Fruit fly (Drosophila melanogaster): ENCODE measurements around the gene CG14546.

CG14546 gene

DNA sequence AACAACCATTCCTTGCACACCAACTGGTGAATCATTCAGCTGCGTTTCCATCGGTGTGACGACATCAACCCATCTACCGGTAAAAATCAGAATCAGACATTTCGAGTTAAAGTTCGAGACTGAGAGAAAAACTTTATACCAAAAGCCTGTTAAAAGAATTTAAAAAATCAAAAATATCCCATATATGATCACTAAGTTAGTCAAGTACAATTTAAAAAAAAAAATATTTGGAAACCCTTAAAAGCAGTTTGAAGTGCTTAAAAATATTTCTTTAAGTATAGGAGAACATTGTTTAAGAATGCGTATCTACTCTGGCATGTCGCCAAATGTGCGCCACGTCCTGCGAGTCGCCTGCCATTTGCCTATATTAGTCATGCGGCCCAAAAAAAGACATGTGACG lies 46.1 kb upstream of the CG14546 start (continued):
- no peak for TF ChIP-seq CG16815 (GFP tag; optimal IDR thresholded peaks at IDR 0.05)
- TF ChIP-seq CG3847 (GFP tag; IDR thresholded peaks at IDR 0.05), result peak; percentile 42
- no peak for TF ChIP-seq CG14965 (GFP tag; optimal IDR thresholded peaks at IDR 0.05; ENCODE audit: borderline replicate concordance)
- TF ChIP-seq HLH4C (GFP tag; IDR thresholded peaks at IDR 0.05; ENCODE audit: partially characterized antibody), result no peak
- no peak for TF ChIP-seq CG43689 (GFP tag; IDR thresholded peaks at IDR 0.05)
- TF ChIP-seq CG2678 (tag; optimal IDR thresholded peaks at IDR 0.05), result peak; percentile 70
- TF ChIP-seq repo (GFP tag; optimal IDR thresholded peaks at IDR 0.05), result no peak
- TF ChIP-seq NC2α (GFP tag; optimal IDR thresholded peaks at IDR 0.05), result no peak
- no peak for TF ChIP-seq sr (GFP tag; IDR thresholded peaks at IDR 0.05)
- no peak for TF ChIP-seq CG31441 (GFP tag; IDR thresholded peaks at IDR 0.05)
- TF ChIP-seq Dp (GFP tag; optimal IDR thresholded peaks at IDR 0.05), result no peak
- TF ChIP-seq Bgb (GFP tag; IDR thresholded peaks at IDR 0.05; ENCODE audit: partially characterized antibody), result no peak
- TF ChIP-seq Xbp1 (GFP tag; optimal IDR thresholded peaks at IDR 0.05), result peak; percentile 4
- TF ChIP-seq Taf1 (GFP tag; IDR thresholded peaks at IDR 0.05), result peak; percentile 53
- TF ChIP-seq sc (optimal IDR thresholded peaks at IDR 0.05), result no peak
- TF ChIP-seq sc (GFP tag; optimal IDR thresholded peaks at IDR 0.05), result no peak
- no peak for TF ChIP-seq CG4424 (GFP tag; optimal IDR thresholded peaks at IDR 0.05)
- TF ChIP-seq bcd (GFP tag; optimal IDR thresholded peaks at IDR 0.05), result peak; percentile 26
- no peak for TF ChIP-seq dmrt11E (tag; optimal IDR thresholded peaks at IDR 0.05)
- no peak for TF ChIP-seq CG5953 (GFP tag; IDR thresholded peaks at IDR 0.05)
- TF ChIP-seq unpg (GFP tag; optimal IDR thresholded peaks at IDR 0.05), result no peak
- TF ChIP-seq Dek (tag; optimal IDR thresholded peaks at IDR 0.05), result no peak
- no peak for TF ChIP-seq CG6683 (GFP tag; optimal IDR thresholded peaks at IDR 0.05)
- TF ChIP-seq Nf-YB (GFP tag; optimal IDR thresholded peaks at IDR 0.05), result no peak
- TF ChIP-seq CG11504 (tag; optimal IDR thresholded peaks at IDR 0.05), result peak; percentile 53
- TF ChIP-seq CrebB (tag; optimal IDR thresholded peaks at IDR 0.05), result no peak
- no peak for TF ChIP-seq Drgx (GFP tag; IDR thresholded peaks at IDR 0.05)
- no peak for TF ChIP-seq Poxn (GFP tag; IDR thresholded peaks at IDR 0.05)
- 0 out of 2 replicates have a peak, but pooled peaks have one; percentile 16 for TF ChIP-seq stc (GFP tag; IDR thresholded peaks at IDR 0.05)
- TF ChIP-seq E2f2 (GFP tag; IDR thresholded peaks at IDR 0.05), result no peak
- peak; percentile 46 for TF ChIP-seq Ets65A (GFP tag)
- TF ChIP-seq Hr39 (optimal IDR thresholded peaks at IDR 0.05), result no peak
- no peak for TF ChIP-seq seq (GFP tag; IDR thresholded peaks at IDR 0.05)
- TF ChIP-seq CG2875 (GFP tag; optimal IDR thresholded peaks at IDR 0.05), result no peak
- TF ChIP-seq zen (tag; optimal IDR thresholded peaks at IDR 0.05), result no peak
- no peak for TF ChIP-seq ATbp (GFP tag; optimal IDR thresholded peaks at IDR 0.05)
- no peak for TF ChIP-seq CG4707 (GFP tag; optimal IDR thresholded peaks at IDR 0.05)
- TF ChIP-seq CG2199 (GFP tag; IDR thresholded peaks at IDR 0.05), result no peak
- no peak for TF ChIP-seq CG10654 (GFP tag; optimal IDR thresholded peaks at IDR 0.05)
- TF ChIP-seq zen2 (GFP tag; IDR thresholded peaks at IDR 0.05; ENCODE audit: partially characterized antibody), result no peak
- TF ChIP-seq HmgZ (tag; optimal IDR thresholded peaks at IDR 0.05), result no peak
- TF ChIP-seq scrt (GFP tag; optimal IDR thresholded peaks at IDR 0.05), result peak; percentile 20
- no peak for TF ChIP-seq CG4282 (GFP tag; optimal IDR thresholded peaks at IDR 0.05)
- no peak for TF ChIP-seq Dll (GFP tag; IDR thresholded peaks at IDR 0.05; ENCODE audit: partially characterized antibody)
- TF ChIP-seq Ravus (GFP tag; IDR thresholded peaks at IDR 0.05), result no peak
- no peak for TF ChIP-seq CG1603 (tag; optimal IDR thresholded peaks at IDR 0.05)
- peak; percentile 60 for TF ChIP-seq cwo (GFP tag; optimal IDR thresholded peaks at IDR 0.05)
- TF ChIP-seq gcm (GFP tag; optimal IDR thresholded peaks at IDR 0.05), result no peak
- TF ChIP-seq Oaz (GFP tag; IDR thresholded peaks at IDR 0.05), result no peak
- TF ChIP-seq CG10462 (GFP tag; optimal IDR thresholded peaks at IDR 0.05), result no peak
- no peak for TF ChIP-seq Mes4 (GFP tag; optimal IDR thresholded peaks at IDR 0.05)
- no peak for TF ChIP-seq CG5245 (GFP tag; optimal IDR thresholded peaks at IDR 0.05)

Data from whole organism, embryonic.